Worm (Caenorhabditis elegans): ENCODE data around the gene msp-19.
"Not testable (repeated sequence)": the region's sequence is repeated elsewhere in the genome, so short reads cannot be mapped to it uniquely, and the experiment has no call there.

The msp-19 gene

DNA sequence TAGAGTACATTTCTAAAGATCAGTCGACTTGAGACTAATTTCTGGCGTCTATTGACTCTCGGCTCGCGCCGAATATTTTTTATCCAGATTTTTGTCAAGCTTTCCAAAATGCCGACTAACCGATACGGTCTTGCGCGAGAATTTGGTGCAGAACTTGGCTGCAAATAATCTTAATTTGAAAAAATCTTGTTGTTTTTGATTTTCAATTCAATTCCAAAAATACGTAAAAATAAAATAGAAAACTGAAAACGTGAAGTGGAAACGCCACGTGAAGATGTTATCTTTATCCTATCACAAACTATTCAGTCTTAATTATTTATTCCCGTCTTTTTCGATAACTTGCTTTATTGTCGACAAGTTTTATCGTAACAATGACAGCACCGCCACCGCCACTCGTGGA is 2.0 kb upstream of the msp-19 start, which contains the start of gene ttbk-2.1:
Gene ttbk-2.1, plus strand, starts transcription at position 301 of the 400 bp plus-strand sequence.
- not testable (repeated sequence) for TF ChIP-seq ztf-6 (GFP tag; IDR thresholded peaks at IDR 0.05); dpff-1 (tag; optimal IDR thresholded peaks at IDR 0.05); ztf-28 (GFP tag; IDR thresholded peaks at IDR 0.05)

DNA sequence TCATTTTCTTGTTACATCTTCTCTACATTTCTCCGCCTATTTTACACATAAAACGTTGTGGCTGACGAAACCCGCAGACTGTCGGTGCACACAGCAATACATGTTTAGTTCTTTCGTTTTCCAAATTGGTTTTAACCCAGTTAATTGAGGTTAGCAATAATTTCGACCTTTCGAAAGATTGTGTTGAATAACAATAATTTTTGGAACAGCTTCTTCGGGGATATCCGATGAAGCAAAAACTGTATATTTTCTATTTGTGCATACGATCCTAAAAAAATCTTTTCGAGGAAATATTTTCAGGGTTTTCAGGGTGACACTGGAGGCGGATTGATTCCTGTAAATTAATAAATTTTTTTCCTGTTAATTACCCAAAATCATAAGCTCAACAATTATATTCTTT is 1.4 kb downstream of the msp-19 start:
- TF ChIP-seq Y53G8AR.9 (GFP tag; conservative IDR thresholded peaks at IDR 0.05) (0 out of 2 replicates have a peak, but pooled peaks have one; percentile 57), Y56A3A.18 (GFP tag; IDR thresholded peaks at IDR 0.05) (peak; percentile 82), snpc-4 (GFP tag; optimal IDR thresholded peaks at IDR 0.05) (peak; percentile 60), snpc-4 (tag; optimal IDR thresholded peaks at IDR 0.05) (peak; percentile 48 to 95 (median 90)), hmg-1.2 (GFP tag; IDR thresholded peaks at IDR 0.05) (peak; percentile 80), attf-6 (GFP tag; IDR thresholded peaks at IDR 0.05) (peak; percentile 97), C17E4.6 (GFP tag; IDR thresholded peaks at IDR 0.05) (peak; percentile 58; the same call in 1 of the 2 replicates), tbp1 (GFP tag; optimal IDR thresholded peaks at IDR 0.05) (peak; percentile 45), dox-1 (GFP tag; IDR thresholded peaks at IDR 0.05) (0 out of 2 replicates have a peak, but pooled peaks have one; percentile 43), rcor-1 (GFP tag; IDR thresholded peaks at IDR 0.05) (peak; percentile 49; the same call in 1 of the 2 replicates), snpc-1.1 (tag; optimal IDR thresholded peaks at IDR 0.05; ENCODE audit: insufficient read depth) (peak; percentile 46), ceh-100 (GFP tag; IDR thresholded peaks at IDR 0.05) (peak; percentile 39), madf-3 (GFP tag; IDR thresholded peaks at IDR 0.05) (0 out of 2 replicates have a peak, but pooled peaks have one; percentile 55), F33H1.4 (GFP tag; IDR thresholded peaks at IDR 0.05) (peak; percentile 58), hsf-1 (GFP tag; IDR thresholded peaks at IDR 0.05) (peak; percentile 68; the same call in 1 of the 2 replicates), D2030.7 (GFP tag; IDR thresholded peaks at IDR 0.05) (peak; percentile 92), ekl-4 (GFP tag; IDR thresholded peaks at IDR 0.05) (peak; percentile 75; the same call in 1 of the 2 replicates), madf-6 (GFP tag; IDR thresholded peaks at IDR 0.05) (peak; percentile 81), hmg-20 (GFP tag; IDR thresholded peaks at IDR 0.05) (0 out of 2 replicates have a peak, but pooled peaks have one; percentile 42), nfyb-1 (GFP tag; IDR thresholded peaks at IDR 0.05) (peak; percentile 74), pbrm-1 (GFP tag; IDR thresholded peaks at IDR 0.05) (peak; percentile 78)

DNA sequence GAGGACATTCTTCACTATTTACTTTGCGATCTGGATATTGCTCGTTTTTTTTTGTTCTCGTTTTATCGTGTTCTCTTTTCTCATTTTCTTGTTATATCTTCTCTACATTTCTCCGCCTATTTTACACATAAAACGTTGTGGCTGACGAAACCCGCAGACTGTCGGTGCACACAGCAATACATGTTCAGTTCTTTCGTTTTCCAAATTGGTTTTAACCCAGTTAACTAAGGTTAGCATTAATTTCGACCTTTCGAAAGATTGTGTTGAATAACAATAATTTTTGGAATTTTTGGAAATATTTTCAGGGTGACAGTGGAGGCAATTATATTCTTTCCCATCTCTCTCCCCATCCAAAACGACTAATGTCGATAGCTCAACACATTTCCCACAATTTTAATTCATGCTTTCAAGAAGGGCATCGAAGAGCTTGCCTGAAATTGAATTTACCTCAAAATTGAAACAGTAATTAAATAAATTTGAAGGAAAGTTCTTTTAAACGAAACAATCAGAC is 4.4 kb downstream of the msp-19 start:
- TF ChIP-seq ceh-100 (GFP tag; IDR thresholded peaks at IDR 0.05) (peak; percentile 35; the same call in 1 of the 2 replicates), B0019.2 (GFP tag; conservative IDR thresholded peaks at IDR 0.05) (0 out of 2 replicates have a peak, but pooled peaks have one; percentile 28), Y56A3A.18 (GFP tag; IDR thresholded peaks at IDR 0.05) (peak; percentile 41; the same call in 1 of the 2 replicates), rcor-1 (GFP tag; IDR thresholded peaks at IDR 0.05) (peak; percentile 38; the same call in 1 of the 2 replicates), B0336.3 (GFP tag; IDR thresholded peaks at IDR 0.05) (0 out of 2 replicates have a peak, but pooled peaks have one; percentile 26), aptf-3 (GFP tag; IDR thresholded peaks at IDR 0.05) (0 out of 2 replicates have a peak, but pooled peaks have one; percentile 8), D2030.7 (GFP tag; IDR thresholded peaks at IDR 0.05) (peak; percentile 95), ztf-28 (GFP tag; IDR thresholded peaks at IDR 0.05) (0 out of 2 replicates have a peak, but pooled peaks have one; percentile 53), nfyb-1 (GFP tag; IDR thresholded peaks at IDR 0.05) (peak; percentile 62; the same call in 1 of the 2 replicates), attf-6 (GFP tag; IDR thresholded peaks at IDR 0.05) (peak; percentile 99), hmg-1.2 (GFP tag; IDR thresholded peaks at IDR 0.05) (peak; percentile 82), xnd-1 (tag; optimal IDR thresholded peaks at IDR 0.05) (peak; percentile 7), ceh-91 (GFP tag; IDR thresholded peaks at IDR 0.05) (peak; percentile 38; the same call in 1 of the 2 replicates), tbp1 (GFP tag; optimal IDR thresholded peaks at IDR 0.05) (peak; percentile 69), F49E8.2 (tag; optimal IDR thresholded peaks at IDR 0.05; ENCODE audit: insufficient read depth) (peak; percentile 69), snpc-1.3 (tag; optimal IDR thresholded peaks at IDR 0.05; ENCODE audit: insufficient read depth) (peak; percentile 15), ztf-25 (GFP tag; IDR thresholded peaks at IDR 0.05) (0 out of 2 replicates have a peak, but pooled peaks have one; percentile 73), dox-1 (GFP tag; IDR thresholded peaks at IDR 0.05) (peak; percentile 89), lin-26 (GFP tag; IDR thresholded peaks at IDR 0.05) (peak; percentile 63; the same call in 1 of the 2 replicates), hrde-1 (tag; optimal IDR thresholded peaks at IDR 0.05; ENCODE audit: borderline replicate concordance) (peak; percentile 42), madf-3 (GFP tag; IDR thresholded peaks at IDR 0.05) (0 out of 2 replicates have a peak, but pooled peaks have one; percentile 38), madf-6 (GFP tag; IDR thresholded peaks at IDR 0.05) (peak; percentile 80), snpc-4 (GFP tag; optimal IDR thresholded peaks at IDR 0.05) (peak; percentile 93), snpc-4 (tag; optimal IDR thresholded peaks at IDR 0.05) (peak; percentile 84 to 97 (median 95)), Y79H2A.3 (GFP tag; conservative IDR thresholded peaks at IDR 0.05) (0 out of 2 replicates have a peak, but pooled peaks have one; percentile 12), pbrm-1 (GFP tag; IDR thresholded peaks at IDR 0.05) (peak; percentile 85), mcd-1 (GFP tag; IDR thresholded peaks at IDR 0.05) (peak; percentile 56; the same call in 1 of the 2 replicates), ama-1 (optimal IDR thresholded peaks at IDR 0.05) (peak; percentile 26), snpc-1.1 (tag; optimal IDR thresholded peaks at IDR 0.05; ENCODE audit: insufficient read depth) (peak; percentile 88), lsl-1 (GFP tag; optimal IDR thresholded peaks at IDR 0.05) (peak; percentile 34), Y53G8AR.9 (GFP tag; conservative IDR thresholded peaks at IDR 0.05) (peak; percentile 65; the same call in 1 of the 2 replicates)
- not testable (repeated sequence) for TF ChIP-seq ama-1 (GFP tag; optimal IDR thresholded peaks at IDR 0.05)
